Worm (Caenorhabditis elegans) whole organism, L2 larva: ENCODE measurements around the gene far-3.

Experiments used
- C34F6.9 ChIP-seq: fragments of 150-350 bp; optimal IDR thresholded peaks from 2 replicates; lab custom pipeline; 2014; ENCODE audit warnings: missing biosample characterization, missing genetic modification characterization
- ama-1 ChIP-seq: fragments of 150-350 bp; optimal IDR thresholded peaks from 2 replicates; lab custom pipeline; 2018; ENCODE audit warnings: inconsistent platforms
- egl-27 ChIP-seq: sonication (generic microtip); optimal IDR thresholded peaks from 3 replicates; lab custom pipeline; 2017; ENCODE audit warnings: missing biosample characterization, missing genetic modification reagents, missing genetic modification characterization
- elt-3 ChIP-seq: sonication (generic microtip); optimal IDR thresholded peaks from 2 replicates; lab custom pipeline; 2017; ENCODE audit warnings: missing biosample characterization, missing genetic modification characterization
- lin-13 ChIP-seq: fragments of 150-350 bp; optimal IDR thresholded peaks from 2 replicates; lab custom pipeline; 2014; ENCODE audit warnings: missing biosample characterization, missing genetic modification reagents, missing genetic modification characterization
- lin-39 ChIP-seq: fragments of 150-350 bp; optimal IDR thresholded peaks from 2 replicates; lab custom pipeline; 2014; ENCODE audit warnings: missing biosample characterization, missing genetic modification reagents, missing genetic modification characterization
- nhr-10 ChIP-seq: sonication (generic microtip); optimal IDR thresholded peaks from 2 replicates; lab custom pipeline; 2017; ENCODE audit warnings: missing biosample characterization, missing genetic modification characterization
- nhr-237 ChIP-seq: fragments of 150-350 bp; optimal IDR thresholded peaks from 2 replicates; lab custom pipeline; 2014; ENCODE audit warnings: missing biosample characterization, missing genetic modification characterization
- nhr-77 ChIP-seq: fragments of 150-350 bp; optimal IDR thresholded peaks from 2 replicates; lab custom pipeline; 2014; ENCODE audit warnings: missing biosample characterization, missing genetic modification characterization
- unc-55 ChIP-seq: fragments of 150-350 bp; sonication (generic microtip); optimal IDR thresholded peaks from 3 replicates; lab custom pipeline; 2014; ENCODE audit warnings: missing biosample characterization, missing genetic modification reagents, missing genetic modification characterization

DNA sequence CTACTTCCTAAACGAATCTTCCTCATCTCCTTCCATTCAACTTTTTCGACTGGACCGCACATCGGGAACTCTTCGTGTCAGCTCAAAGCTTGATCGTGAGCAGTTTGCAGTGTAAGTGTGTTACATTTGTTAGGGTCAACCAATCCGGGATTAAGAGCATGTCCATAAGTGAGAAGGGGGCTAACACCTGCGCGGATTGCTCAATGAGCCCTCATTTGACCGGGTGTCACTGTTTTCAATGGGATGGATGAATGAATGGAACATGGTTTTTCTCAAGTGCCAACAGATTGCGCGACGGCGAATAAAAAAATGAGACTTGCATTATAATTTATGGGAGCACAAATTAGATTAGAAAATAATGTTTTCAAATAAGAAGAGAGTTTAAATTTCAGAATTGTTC, 28.0 kb upstream of the far-3 start:
- TF ChIP-seq nhr-10 (tag; lab: Kevin White, UChicago) (no peak), lin-13 (GFP tag; lab: Kevin White, UChicago) (no peak), C34F6.9 (tag; lab: Kevin White, UChicago) (no peak), lin-39 (tag; lab: Kevin White, UChicago) (no peak), elt-3 (tag; lab: Kevin White, UChicago) (no peak), ama-1 (lab: Kevin White, UChicago) (no peak), nhr-237 (tag; lab: Kevin White, UChicago) (no peak), unc-55 (GFP tag; lab: Kevin White, UChicago) (no peak), egl-27 (tag; lab: Kevin White, UChicago) (no peak), nhr-77 (tag; lab: Kevin White, UChicago) (no peak)
